Fruit fly (Drosophila melanogaster) whole organism, embryonic: ENCODE data around the gene RpL8.
A peak's percentile ranks its signal among the peaks of the same experiment; 100 is the strongest.

ENCODE experiments used
- Adf1 ChIP-seq: fragments of 200-800 bp; sonication (Bioruptor generic); IDR thresholded peaks from 2 replicates; pipeline ENCODE4 v1.3.6; 2022; ENCODE audit warnings: missing biosample characterization, missing genetic modification characterization
- CG1024 ChIP-seq: fragments of 200-800 bp; sonication (Bioruptor generic); IDR thresholded peaks from 2 replicates; pipeline ENCODE4 v1.3.6; 2022; ENCODE audit warnings: missing biosample characterization, missing genetic modification characterization
- CG10274 ChIP-seq: fragments of 200-800 bp; sonication (Bioruptor generic); optimal IDR thresholded peaks from 3 replicates; lab custom pipeline; 2017; ENCODE audit warnings: missing biosample characterization, mild to moderate bottlenecking, missing genetic modification characterization
- CG10321 ChIP-seq: fragments of 200-800 bp; sonication (Bioruptor generic); IDR thresholded peaks from 2 replicates; pipeline ENCODE4 v1.3.6; 2022; ENCODE audit warnings: missing biosample characterization, missing genetic modification characterization
- CG11093 ChIP-seq: fragments of 200-800 bp; sonication (Bioruptor generic); IDR thresholded peaks from 3 replicates; pipeline ENCODE4 v1.3.6; 2022; ENCODE audit warnings: missing biosample characterization, missing genetic modification characterization
- CG12104 ChIP-seq: fragments of 200-800 bp; sonication (Bioruptor generic); optimal IDR thresholded peaks from 3 replicates; lab custom pipeline; 2016; ENCODE audit warnings: missing biosample characterization, missing genetic modification characterization
- CG12155 ChIP-seq: fragments of 200-800 bp; sonication (Bioruptor generic); optimal IDR thresholded peaks from 3 replicates; lab custom pipeline; 2016; ENCODE audit warnings: missing biosample characterization, missing genetic modification characterization
- CG12236 ChIP-seq: fragments of 200-800 bp; sonication (Bioruptor generic); optimal IDR thresholded peaks from 2 replicates; lab custom pipeline; 2016; ENCODE audit warnings: missing biosample characterization, missing genetic modification characterization
- CG14441 ChIP-seq: fragments of 200-800 bp; sonication (Bioruptor generic); IDR thresholded peaks from 2 replicates; pipeline ENCODE4 v1.3.6; 2022; ENCODE audit warnings: missing biosample characterization, missing genetic modification characterization
- CG15514 ChIP-seq: fragments of 200-800 bp; sonication (Bioruptor generic); optimal IDR thresholded peaks from 3 replicates; lab custom pipeline; 2017; ENCODE audit warnings: missing biosample characterization, missing genetic modification characterization, mild to moderate bottlenecking, moderate library complexity, missing genetic modification reagents
- CG17829 ChIP-seq: fragments of 200-800 bp; optimal IDR thresholded peaks from 2 replicates; lab custom pipeline; 2019; ENCODE audit warnings: missing biosample characterization, mild to moderate bottlenecking, missing genetic modification characterization, moderate library complexity
- CG18619 ChIP-seq: fragments of 200-800 bp; sonication (Bioruptor generic); optimal IDR thresholded peaks from 3 replicates; lab custom pipeline; 2017; ENCODE audit warnings: missing biosample characterization, mild to moderate bottlenecking, missing genetic modification characterization
- CG30020 ChIP-seq: fragments of 200-800 bp; optimal IDR thresholded peaks from 2 replicates; lab custom pipeline; 2019; ENCODE audit warnings: missing biosample characterization, mild to moderate bottlenecking, missing genetic modification characterization, moderate library complexity
- CG31388 ChIP-seq: fragments of 200-800 bp; sonication (Bioruptor generic); optimal IDR thresholded peaks from 2 replicates; lab custom pipeline; 2016; ENCODE audit warnings: missing biosample characterization, missing genetic modification characterization
- CG34224 ChIP-seq: fragments of 200-800 bp; sonication (Bioruptor generic); IDR thresholded peaks from 3 replicates; pipeline ENCODE4 v1.3.6; 2022; ENCODE audit warnings: missing biosample characterization, missing genetic modification characterization; ENCODE audit not compliant: partially characterized antibody
- CG3847 ChIP-seq: fragments of 200-800 bp; sonication (Bioruptor generic); IDR thresholded peaks from 2 replicates; pipeline ENCODE4 v1.3.6; 2022; ENCODE audit warnings: missing biosample characterization, missing genetic modification characterization
- CG42726 ChIP-seq: fragments of 200-800 bp; sonication (Bioruptor generic); IDR thresholded peaks from 2 replicates; pipeline ENCODE4 v1.3.6; 2022; ENCODE audit warnings: missing biosample characterization, missing genetic modification characterization; ENCODE audit not compliant: partially characterized antibody
- CG7357 ChIP-seq: fragments of 200-800 bp; sonication (Bioruptor generic); IDR thresholded peaks from 3 replicates; pipeline ENCODE4 v1.3.6; 2022; ENCODE audit warnings: missing biosample characterization, missing genetic modification characterization
- CG7928 ChIP-seq: fragments of 200-800 bp; sonication (Bioruptor generic); optimal IDR thresholded peaks from 2 replicates; lab custom pipeline; 2017; ENCODE audit warnings: missing biosample characterization, mild to moderate bottlenecking, missing genetic modification characterization
- CG7963 ChIP-seq: fragments of 200-800 bp; sonication (Bioruptor generic); IDR thresholded peaks from 3 replicates; pipeline ENCODE4 v1.3.6; 2022; ENCODE audit warnings: missing biosample characterization, missing genetic modification characterization; ENCODE audit not compliant: partially characterized antibody
- CG8281 ChIP-seq: fragments of 200-800 bp; sonication (Bioruptor generic); optimal IDR thresholded peaks from 2 replicates; lab custom pipeline; 2018; ENCODE audit warnings: missing biosample characterization, mild to moderate bottlenecking, missing genetic modification characterization, moderate library complexity
- D19A ChIP-seq: fragments of 200-800 bp; optimal IDR thresholded peaks from 3 replicates; lab custom pipeline; 2019; ENCODE audit warnings: missing biosample characterization, mild to moderate bottlenecking, missing genetic modification characterization, moderate library complexity
- Dfd ChIP-seq, 2 experiments: fragments of >200 bp; optimal IDR thresholded peaks; 2 replicates each; lab custom pipeline; 2017; ENCODE audit warnings: missing biosample characterization in 2 of 2, missing genetic modification characterization in 2 of 2
- Dp ChIP-seq: fragments of 200-800 bp; sonication (Bioruptor generic); optimal IDR thresholded peaks from 2 replicates; lab custom pipeline; 2018; ENCODE audit warnings: missing biosample characterization, mild to moderate bottlenecking, missing genetic modification characterization, moderate library complexity
- Drgx ChIP-seq: fragments of 200-800 bp; sonication (Bioruptor generic); IDR thresholded peaks from 2 replicates; pipeline ENCODE4 v1.3.6; 2022; ENCODE audit warnings: missing biosample characterization, missing genetic modification characterization
- GATAe ChIP-seq: fragments of 200-800 bp; sonication (Bioruptor generic); conservative IDR thresholded peaks from 2 replicates; pipeline ENCODE4 v1.3.6; 2022; ENCODE audit warnings: missing biosample characterization, missing genetic modification characterization
- HmgZ ChIP-seq: fragments of 200-800 bp; sonication (Bioruptor generic); optimal IDR thresholded peaks from 2 replicates; lab custom pipeline; 2018; ENCODE audit warnings: missing biosample characterization, mild to moderate bottlenecking, missing genetic modification characterization
- Hmx ChIP-seq: fragments of 200-800 bp; sonication (Bioruptor generic); optimal IDR thresholded peaks from 2 replicates; lab custom pipeline; 2016; ENCODE audit warnings: missing biosample characterization, missing genetic modification characterization
- Poxn ChIP-seq: fragments of 200-800 bp; sonication (Bioruptor generic); IDR thresholded peaks from 2 replicates; pipeline ENCODE4 v1.3.6; 2022; ENCODE audit warnings: missing biosample characterization, missing genetic modification characterization
- Scr ChIP-seq: fragments of 200-800 bp; sonication (Bioruptor generic); IDR thresholded peaks from 2 replicates; pipeline ENCODE4 v1.3.6; 2022; ENCODE audit warnings: missing biosample characterization, missing genetic modification characterization; ENCODE audit not compliant: partially characterized antibody
- Usf ChIP-seq: fragments of 200-800 bp; sonication (Bioruptor generic); optimal IDR thresholded peaks from 2 replicates; lab custom pipeline; 2017; ENCODE audit warnings: missing genotype, missing biosample characterization, missing genetic modification characterization
- Xrp1 ChIP-seq: fragments of 200-800 bp; sonication (Bioruptor generic); IDR thresholded peaks from 2 replicates; pipeline ENCODE4 v1.3.6; 2022; ENCODE audit warnings: missing biosample characterization, missing genetic modification characterization
- ara ChIP-seq: fragments of 200-800 bp; sonication (Bioruptor generic); IDR thresholded peaks from 2 replicates; pipeline ENCODE4 v1.3.6; 2022; ENCODE audit warnings: missing biosample characterization, missing genetic modification characterization
- bbx ChIP-seq: fragments of 200-800 bp; sonication (Bioruptor generic); IDR thresholded peaks from 2 replicates; pipeline ENCODE4 v1.3.6; 2022; ENCODE audit warnings: missing biosample characterization, missing genetic modification characterization; ENCODE audit not compliant: partially characterized antibody
- bigmax ChIP-seq: fragments of 200-800 bp; sonication (Bioruptor generic); optimal IDR thresholded peaks from 2 replicates; lab custom pipeline; 2018; ENCODE audit warnings: missing biosample characterization, mild to moderate bottlenecking, missing genetic modification characterization
- disco-r ChIP-seq: fragments of 200-800 bp; sonication (Bioruptor generic); optimal IDR thresholded peaks from 2 replicates; lab custom pipeline; 2016; ENCODE audit warnings: missing biosample characterization, missing genetic modification characterization
- gcm2 ChIP-seq: fragments of 200-800 bp; sonication (Bioruptor generic); optimal IDR thresholded peaks from 2 replicates; lab custom pipeline; 2016; ENCODE audit warnings: missing biosample characterization, missing genetic modification characterization
- hth ChIP-seq: fragments of >200 bp; optimal IDR thresholded peaks from 2 replicates; lab custom pipeline; 2017; ENCODE audit warnings: inconsistent platforms
- insv ChIP-seq, 2 experiments: fragments of 200-800 bp; sonication (Bioruptor generic); optimal IDR thresholded peaks; 3 replicates each; lab custom pipeline; 2016 to 2018; ENCODE audit warnings: missing biosample characterization in 2 of 2, missing genetic modification characterization in 2 of 2
- jumu ChIP-seq: fragments of 200-800 bp; sonication (Bioruptor generic); optimal IDR thresholded peaks from 3 replicates; lab custom pipeline; 2016; ENCODE audit warnings: missing biosample characterization, missing genetic modification characterization
- mam ChIP-seq: fragments of 200-800 bp; sonication (Bioruptor generic); optimal IDR thresholded peaks from 3 replicates; lab custom pipeline; 2016; ENCODE audit warnings: missing biosample characterization, missing genetic modification characterization
- peb ChIP-seq: fragments of 200-800 bp; sonication (Bioruptor generic); IDR thresholded peaks from 2 replicates; pipeline ENCODE4 v1.3.6; 2022; ENCODE audit warnings: missing biosample characterization, missing genetic modification characterization
- pfk ChIP-seq: fragments of 200-800 bp; sonication (Bioruptor generic); optimal IDR thresholded peaks from 2 replicates; lab custom pipeline; 2018; ENCODE audit warnings: missing biosample characterization, mild to moderate bottlenecking, missing genetic modification characterization, moderate library complexity
- pho ChIP-seq: fragments of 200-800 bp; sonication (Bioruptor generic); optimal IDR thresholded peaks from 2 replicates; lab custom pipeline; 2016; ENCODE audit warnings: missing biosample characterization, missing genetic modification characterization
- pzg ChIP-seq: fragments of 200-800 bp; sonication (Bioruptor generic); optimal IDR thresholded peaks from 3 replicates; lab custom pipeline; 2018; ENCODE audit warnings: missing biosample characterization, mild to moderate bottlenecking, missing genetic modification characterization, moderate library complexity
- repo ChIP-seq: fragments of 200-800 bp; sonication (Bioruptor generic); optimal IDR thresholded peaks from 2 replicates; lab custom pipeline; 2016; ENCODE audit warnings: missing biosample characterization, missing genetic modification characterization
- sens-2 ChIP-seq: fragments of 200-800 bp; sonication (Bioruptor generic); IDR thresholded peaks from 2 replicates; pipeline ENCODE4 v1.3.6; 2022; ENCODE audit warnings: missing biosample characterization, missing genetic modification characterization
- sna ChIP-seq: fragments of 200-800 bp; sonication (Bioruptor generic); IDR thresholded peaks from 2 replicates; pipeline ENCODE4 v1.3.6; 2022; ENCODE audit warnings: missing biosample characterization, missing genetic modification characterization; ENCODE audit not compliant: partially characterized antibody
- sr ChIP-seq: fragments of 200-800 bp; sonication (Bioruptor generic); IDR thresholded peaks from 3 replicates; pipeline ENCODE4 v1.3.6; 2022; ENCODE audit warnings: missing biosample characterization, missing genetic modification characterization
- tio ChIP-seq: fragments of 200-800 bp; sonication (Bioruptor generic); optimal IDR thresholded peaks from 2 replicates; lab custom pipeline; 2017; ENCODE audit warnings: missing biosample characterization, missing genetic modification characterization, inconsistent platforms
- tup ChIP-seq: fragments of 200-800 bp; sonication (Bioruptor generic); optimal IDR thresholded peaks from 2 replicates; lab custom pipeline; 2016; ENCODE audit warnings: missing biosample characterization, mild to moderate bottlenecking, missing genetic modification characterization, moderate library complexity
- zfh2 ChIP-seq: fragments of 200-800 bp; sonication (Bioruptor generic); optimal IDR thresholded peaks from 2 replicates; lab custom pipeline; 2016; ENCODE audit warnings: missing biosample characterization, missing genetic modification characterization

RpL8 gene

dm6 chr3L:2578737-2579136 is 8.5 kb upstream of the RpL8 start (continued):
- TF ChIP-seq Usf (GFP tag; lab: Kevin White, UChicago) (peak; percentile 19), D19A (tag; lab: Kevin White, UChicago) (peak; percentile 99), sna (GFP tag; lab: Robert Waterston, UW) (no peak), bigmax (GFP tag; lab: Kevin White, UChicago) (no peak), CG18619 (GFP tag; lab: Kevin White, UChicago) (peak; percentile 16), CG10321 (no peak), pho (GFP tag; lab: Kevin White, UChicago) (no peak), CG1024 (GFP tag; lab: Robert Waterston, UW) (peak; percentile 34; the same call in 1 of the 2 replicates), CG7357 (no peak), Hmx (GFP tag; lab: Kevin White, UChicago) (no peak), zfh2 (GFP tag; lab: Kevin White, UChicago) (peak; percentile 29), mam (peak; percentile 62), HmgZ (no peak), CG10274 (GFP tag; lab: Kevin White, UChicago) (peak; percentile 29), Xrp1 (peak; percentile 79), ara (GFP tag; lab: Robert Waterston, UW) (peak; percentile 64; the same call in 1 of the 2 replicates), bbx (no peak), Drgx (GFP tag; lab: Robert Waterston, UW) (peak; percentile 73), gcm2 (GFP tag; lab: Kevin White, UChicago) (no peak), GATAe (GFP tag; lab: Robert Waterston, UW) (no peak), repo (peak; percentile 28), CG12104 (GFP tag; lab: Kevin White, UChicago) (peak; percentile 8), sr (no peak), Dfd (GFP tag; optimal IDR thresholded peaks at IDR 0.05; lab: Kevin White, UChicago) (no peak), tup (GFP tag; lab: Kevin White, UChicago) (peak; percentile 43), CG31388 (no peak), CG7963 (GFP tag; lab: Robert Waterston, UW) (no peak), pzg (no peak), tio (GFP tag; lab: Kevin White, UChicago) (peak; percentile 38), CG42726 (GFP tag; lab: Robert Waterston, UW) (no peak), CG12236 (no peak), sens-2 (GFP tag; lab: Robert Waterston, UW) (no peak), CG8281 (tag; lab: Kevin White, UChicago) (no peak), CG34224 (GFP tag; lab: Robert Waterston, UW) (no peak), CG14441 (GFP tag; lab: Robert Waterston, UW) (peak; percentile 64), insv (GFP tag; optimal IDR thresholded peaks at IDR 0.05; lab: Kevin White, UChicago) (no peak), CG11093 (GFP tag; lab: Robert Waterston, UW) (peak; percentile 59; the same call in 2 of the 3 replicates), disco-r (GFP tag; lab: Kevin White, UChicago) (no peak), jumu (GFP tag; lab: Kevin White, UChicago) (no peak), peb (no peak), Scr (GFP tag; lab: Robert Waterston, UW) (no peak), pfk (GFP tag; lab: Kevin White, UChicago) (no peak), CG17829 (tag; lab: Kevin White, UChicago) (peak; percentile 63), CG30020 (tag; lab: Kevin White, UChicago) (peak; percentile 10), Adf1 (no peak), Poxn (no peak), CG15514 (peak; percentile 22), Dp (GFP tag; lab: Kevin White, UChicago) (no peak), hth (no peak), CG12155 (GFP tag; lab: Kevin White, UChicago) (peak; percentile 61), CG7928 (GFP tag; lab: Kevin White, UChicago) (no peak), CG3847 (GFP tag; lab: Robert Waterston, UW) (0 out of 2 replicates have a peak, but pooled peaks have one; percentile 30)
